Fruit fly (Drosophila melanogaster) whole organism, embryonic: ENCODE measurements around the gene CG10274.

Experiments
- Asciz ChIP-seq: fragments of 200-800 bp; sonication (Bioruptor generic); optimal IDR thresholded peaks from 2 replicates; lab custom pipeline; 2017; ENCODE audit warnings: missing biosample characterization, mild to moderate bottlenecking, missing genetic modification characterization, missing genetic modification reagents
- CG10654 ChIP-seq: fragments of 200-800 bp; sonication (Bioruptor generic); optimal IDR thresholded peaks from 2 replicates; lab custom pipeline; 2016; ENCODE audit warnings: missing biosample characterization, missing genetic modification characterization
- CG11247 ChIP-seq: fragments of 200-800 bp; sonication (Bioruptor generic); IDR thresholded peaks from 2 replicates; pipeline ENCODE4 v1.3.6; 2022; ENCODE audit warnings: missing biosample characterization, missing genetic modification characterization
- CG15696 ChIP-seq: fragments of 200-800 bp; sonication (Bioruptor generic); optimal IDR thresholded peaks from 2 replicates; lab custom pipeline; 2019; ENCODE audit warnings: missing biosample characterization, mild to moderate bottlenecking, missing genetic modification characterization, moderate library complexity
- CG16813 ChIP-seq: fragments of 200-800 bp; sonication (Bioruptor generic); IDR thresholded peaks from 3 replicates; pipeline ENCODE4 v1.3.6; 2022; ENCODE audit warnings: missing biosample characterization, missing genetic modification characterization; ENCODE audit not compliant: partially characterized antibody
- CG16863 ChIP-seq: fragments of 200-800 bp; sonication (Bioruptor generic); optimal IDR thresholded peaks from 3 replicates; lab custom pipeline; 2016; ENCODE audit warnings: missing biosample characterization, missing genetic modification characterization
- CG17802 ChIP-seq: fragments of 200-800 bp; sonication (Bioruptor generic); optimal IDR thresholded peaks from 2 replicates; lab custom pipeline; 2018; ENCODE audit warnings: missing biosample characterization, mild to moderate bottlenecking, missing genetic modification characterization, moderate library complexity
- CG17912 ChIP-seq: fragments of 200-800 bp; sonication (Bioruptor generic); optimal IDR thresholded peaks from 2 replicates; lab custom pipeline; 2018; ENCODE audit warnings: missing biosample characterization, mild to moderate bottlenecking, missing genetic modification characterization
- CG1792 ChIP-seq: fragments of 200-800 bp; sonication (Bioruptor generic); optimal IDR thresholded peaks from 2 replicates; lab custom pipeline; 2016; ENCODE audit warnings: missing biosample characterization, missing genetic modification characterization
- CG2889 ChIP-seq: fragments of 200-800 bp; sonication (Bioruptor generic); IDR thresholded peaks from 3 replicates; pipeline ENCODE4 v1.3.6; 2022; ENCODE audit warnings: missing biosample characterization, missing genetic modification characterization
- CG31388 ChIP-seq: fragments of 200-800 bp; sonication (Bioruptor generic); optimal IDR thresholded peaks from 2 replicates; lab custom pipeline; 2016; ENCODE audit warnings: missing biosample characterization, missing genetic modification characterization
- CG3163 ChIP-seq: fragments of 200-800 bp; sonication (Bioruptor generic); optimal IDR thresholded peaks from 3 replicates; lab custom pipeline; 2016; ENCODE audit warnings: missing biosample characterization, missing genetic modification characterization
- CG3726 ChIP-seq: fragments of 200-800 bp; sonication (Bioruptor generic); IDR thresholded peaks from 3 replicates; pipeline ENCODE4, ENCODE4 v1.3.6; 2022; ENCODE audit warnings: missing biosample characterization, missing genetic modification characterization
- CG4360 ChIP-seq: fragments of 200-800 bp; sonication (Bioruptor generic); IDR thresholded peaks from 2 replicates; pipeline ENCODE4 v1.3.6; 2022; ENCODE audit warnings: missing biosample characterization, missing genetic modification characterization
- CG6254 ChIP-seq: fragments of 200-800 bp; sonication (Bioruptor generic); optimal IDR thresholded peaks from 3 replicates; lab custom pipeline; 2017; ENCODE audit warnings: mild to moderate bottlenecking, missing biosample characterization, missing genetic modification reagents, missing genetic modification characterization
- CG7271 ChIP-seq: fragments of 200-800 bp; sonication (Bioruptor generic); optimal IDR thresholded peaks from 2 replicates; lab custom pipeline; 2018; ENCODE audit warnings: missing biosample characterization, mild to moderate bottlenecking, missing genetic modification characterization, moderate library complexity
- CG7963 ChIP-seq: fragments of 200-800 bp; sonication (Bioruptor generic); IDR thresholded peaks from 3 replicates; pipeline ENCODE4 v1.3.6; 2022; ENCODE audit warnings: missing biosample characterization, missing genetic modification characterization; ENCODE audit not compliant: partially characterized antibody
- CG8281 ChIP-seq: fragments of 200-800 bp; sonication (Bioruptor generic); optimal IDR thresholded peaks from 2 replicates; lab custom pipeline; 2018; ENCODE audit warnings: missing biosample characterization, mild to moderate bottlenecking, missing genetic modification characterization, moderate library complexity
- CG9215 ChIP-seq: fragments of 200-800 bp; sonication (Bioruptor generic); IDR thresholded peaks from 2 replicates; pipeline ENCODE4 v1.3.6; 2022; ENCODE audit warnings: missing biosample characterization, missing genetic modification characterization
- CG9932 ChIP-seq: fragments of 200-800 bp; sonication (Bioruptor generic); IDR thresholded peaks from 2 replicates; pipeline ENCODE4 v1.3.6; 2022; ENCODE audit warnings: missing biosample characterization, missing genetic modification characterization
- CTCF ChIP-seq: fragments of 200-800 bp; sonication (Bioruptor generic); optimal IDR thresholded peaks from 2 replicates; lab custom pipeline; 2017; ENCODE audit warnings: missing biosample characterization, mild to moderate bottlenecking, missing genetic modification characterization, moderate library complexity
- Dip2 ChIP-seq: fragments of 200-800 bp; sonication (Bioruptor generic); IDR thresholded peaks from 2 replicates; pipeline ENCODE4 v1.3.6; 2022; ENCODE audit warnings: missing biosample characterization, missing genetic modification characterization
- E2f2 ChIP-seq: fragments of 200-800 bp; sonication (Bioruptor generic); IDR thresholded peaks from 2 replicates; pipeline ENCODE4 v1.3.6; 2022; ENCODE audit warnings: missing biosample characterization, missing genetic modification characterization
- HLH3B ChIP-seq: fragments of 200-800 bp; sonication (Bioruptor generic); IDR thresholded peaks from 2 replicates; pipeline ENCODE4 v1.3.6; 2022; ENCODE audit warnings: missing biosample characterization, missing genetic modification characterization
- Hmx ChIP-seq: fragments of 200-800 bp; sonication (Bioruptor generic); optimal IDR thresholded peaks from 2 replicates; lab custom pipeline; 2016; ENCODE audit warnings: missing biosample characterization, missing genetic modification characterization
- Hsf ChIP-seq: fragments of 200-800 bp; sonication (Bioruptor generic); optimal IDR thresholded peaks from 3 replicates; lab custom pipeline; 2016; ENCODE audit warnings: missing biosample characterization, missing genetic modification characterization
- Mad ChIP-seq: fragments of 200-800 bp; sonication (Bioruptor generic); optimal IDR thresholded peaks from 2 replicates; lab custom pipeline; 2016; ENCODE audit warnings: missing biosample characterization, missing genetic modification characterization
- Max ChIP-seq: fragments of 200-800 bp; sonication (Bioruptor generic); optimal IDR thresholded peaks from 2 replicates; lab custom pipeline; 2016; ENCODE audit warnings: missing biosample characterization, mild to moderate bottlenecking, missing genetic modification characterization
- Med ChIP-seq: fragments of 200-800 bp; sonication (Bioruptor generic); peaks from one replicate; lab custom pipeline; 2016; ENCODE audit warnings: missing biosample characterization, missing genetic modification characterization, mild to moderate bottlenecking, inconsistent platforms, moderate library complexity
- NC2α ChIP-seq: fragments of 200-800 bp; sonication (Bioruptor generic); optimal IDR thresholded peaks from 2 replicates; lab custom pipeline; 2016; ENCODE audit warnings: missing biosample characterization, missing genetic modification characterization
- NfI ChIP-seq: fragments of 200-800 bp; sonication (Bioruptor generic); optimal IDR thresholded peaks from 3 replicates; lab custom pipeline; 2018; ENCODE audit warnings: missing biosample characterization, mild to moderate bottlenecking, missing genetic modification characterization, moderate library complexity
- Pdp1 ChIP-seq, 2 experiments: fragments of 200-800 bp; sonication (Bioruptor generic); optimal IDR thresholded peaks; 3 replicates each; lab custom pipeline; 2016; ENCODE audit warnings: missing biosample characterization in 2 of 2, missing genetic modification characterization in 2 of 2, mild to moderate bottlenecking in 1 of 2, moderate library complexity in 1 of 2
- Trl ChIP-seq, 3 experiments: fragments of >200 bp in 2 of 3; fragments of 200-800 bp in 1 of 3; sonication (Bioruptor generic) in 1 of 3; optimal IDR thresholded peaks; 2 replicates in 1 of 3; 3 replicates in 2 of 3; lab custom pipeline; 2016 to 2017; ENCODE audit warnings: missing biosample characterization in 1 of 3, missing genetic modification characterization in 1 of 3
- Vsx1 ChIP-seq: fragments of 200-800 bp; sonication (Bioruptor generic); optimal IDR thresholded peaks from 2 replicates; lab custom pipeline; 2017; ENCODE audit warnings: missing biosample characterization, mild to moderate bottlenecking, missing genetic modification characterization, missing genetic modification reagents
- cg ChIP-seq: fragments of 200-800 bp; sonication (Bioruptor generic); optimal IDR thresholded peaks from 3 replicates; lab custom pipeline; 2019; ENCODE audit warnings: missing biosample characterization, mild to moderate bottlenecking, missing genetic modification characterization, moderate library complexity
- croc ChIP-seq: fragments of 200-800 bp; sonication (Bioruptor generic); conservative IDR thresholded peaks from 3 replicates; pipeline ENCODE4 v1.3.6; 2022; ENCODE audit warnings: missing biosample characterization, missing genetic modification characterization
- cwo ChIP-seq: fragments of 200-800 bp; sonication (Bioruptor generic); optimal IDR thresholded peaks from 3 replicates; lab custom pipeline; 2017; ENCODE audit warnings: missing biosample characterization, missing genetic modification characterization, mild to moderate bottlenecking, moderate library complexity, missing genetic modification reagents
- dimm ChIP-seq: fragments of 200-800 bp; sonication (Bioruptor generic); IDR thresholded peaks from 2 replicates; pipeline ENCODE4 v1.3.6; 2022; ENCODE audit warnings: missing biosample characterization, missing genetic modification characterization
- dm ChIP-seq: fragments of 200-800 bp; sonication (Bioruptor generic); optimal IDR thresholded peaks from 3 replicates; lab custom pipeline; 2016; ENCODE audit warnings: missing biosample characterization, missing genetic modification characterization
- fu2 ChIP-seq: fragments of 200-800 bp; sonication (Bioruptor generic); optimal IDR thresholded peaks from 2 replicates; lab custom pipeline; 2016; ENCODE audit warnings: missing biosample characterization, missing genetic modification characterization
- her ChIP-seq: fragments of 200-800 bp; sonication (Bioruptor generic); optimal IDR thresholded peaks from 2 replicates; lab custom pipeline; 2016; ENCODE audit warnings: missing biosample characterization, missing genetic modification characterization
- jumu ChIP-seq: fragments of 200-800 bp; sonication (Bioruptor generic); optimal IDR thresholded peaks from 3 replicates; lab custom pipeline; 2016; ENCODE audit warnings: missing biosample characterization, missing genetic modification characterization
- lmd ChIP-seq: fragments of 200-800 bp; sonication (Bioruptor generic); IDR thresholded peaks from 2 replicates; pipeline ENCODE4 v1.3.6; 2022; ENCODE audit warnings: missing biosample characterization, missing genetic modification characterization
- mam ChIP-seq: fragments of 200-800 bp; sonication (Bioruptor generic); optimal IDR thresholded peaks from 3 replicates; lab custom pipeline; 2016; ENCODE audit warnings: missing biosample characterization, missing genetic modification characterization
- nom ChIP-seq: fragments of 200-800 bp; sonication (Bioruptor generic); optimal IDR thresholded peaks from 2 replicates; lab custom pipeline; 2017; ENCODE audit warnings: missing biosample characterization, missing genetic modification characterization, mild to moderate bottlenecking, moderate library complexity, missing genetic modification reagents
- pum ChIP-seq: fragments of 200-800 bp; sonication (Bioruptor generic); optimal IDR thresholded peaks from 2 replicates; lab custom pipeline; 2016; ENCODE audit warnings: missing biosample characterization, missing genetic modification characterization
- sd ChIP-seq: fragments of 200-800 bp; sonication (Bioruptor generic); optimal IDR thresholded peaks from 3 replicates; lab custom pipeline; 2018; ENCODE audit warnings: missing biosample characterization, mild to moderate bottlenecking, missing genetic modification characterization, moderate library complexity
- tio ChIP-seq: fragments of 200-800 bp; sonication (Bioruptor generic); optimal IDR thresholded peaks from 2 replicates; lab custom pipeline; 2017; ENCODE audit warnings: missing biosample characterization, missing genetic modification characterization, inconsistent platforms
- ttk ChIP-seq: fragments of 200-800 bp; sonication (Bioruptor generic); IDR thresholded peaks from 2 replicates; pipeline ENCODE4 v2.1.2; 2022; ENCODE audit warnings: missing biosample characterization, missing genetic modification characterization
- twi ChIP-seq: fragments of 200-800 bp; optimal IDR thresholded peaks from 2 replicates; lab custom pipeline; 2019; ENCODE audit warnings: missing biosample characterization, mild to moderate bottlenecking, missing genetic modification characterization, moderate library complexity
- zf30C ChIP-seq: fragments of 200-800 bp; sonication (Bioruptor generic); optimal IDR thresholded peaks from 3 replicates; lab custom pipeline; 2018; ENCODE audit warnings: missing biosample characterization, mild to moderate bottlenecking, missing genetic modification characterization

CG10274 gene

DNA sequence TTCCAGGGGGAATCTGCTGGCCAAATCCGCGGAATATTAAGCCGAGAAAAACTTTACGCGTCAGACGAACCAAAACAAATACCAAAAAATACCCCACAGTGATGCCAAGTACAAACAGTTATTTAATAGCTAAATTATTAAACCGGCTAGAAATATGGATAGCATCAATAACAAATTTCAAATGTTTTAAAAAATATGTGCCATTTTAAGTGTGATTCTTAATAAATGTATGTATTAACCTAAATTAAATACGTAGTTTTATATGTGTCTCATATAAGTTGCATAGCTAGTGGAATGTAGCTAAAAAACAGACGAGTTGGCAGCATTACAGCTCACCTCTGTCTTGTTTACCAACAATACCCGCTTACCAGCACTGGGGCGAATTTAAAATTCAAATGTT, at the start of gene CG10274:
TSS of gene CG10274 (minus strand) at position 54 of the 400 bp plus-strand sequence.
- TF ChIP-seq CG3726 (GFP tag; lab: Robert Waterston, UW): no peak
- peak; percentile 35 for TF ChIP-seq NC2α (GFP tag; lab: Kevin White, UChicago)
- TF ChIP-seq Mad: peak; percentile 69
- TF ChIP-seq Hsf (GFP tag; lab: Kevin White, UChicago): peak; percentile 87
- peak; percentile 82 for TF ChIP-seq CG15696 (tag; lab: Kevin White, UChicago)
- TF ChIP-seq CG31388 (GFP tag; lab: Kevin White, UChicago): no peak
- TF ChIP-seq dm: peak; percentile 30
- TF ChIP-seq CG1792: peak; percentile 43
- TF ChIP-seq CG11247 (GFP tag; lab: Robert Waterston, UW): peak; percentile 59; the same call in 1 of the 2 replicates
- no peak for TF ChIP-seq cwo (GFP tag; lab: Kevin White, UChicago)
- TF ChIP-seq jumu (GFP tag; lab: Kevin White, UChicago): peak; percentile 64
- TF ChIP-seq mam (GFP tag; lab: Kevin White, UChicago): peak; percentile 80
- peak; percentile 78 for TF ChIP-seq E2f2 (GFP tag; lab: Robert Waterston, UW)
- no peak for TF ChIP-seq Trl (optimal IDR thresholded peaks at IDR 0.05; lab: Kevin White, UChicago)
- TF ChIP-seq Trl (GFP tag; optimal IDR thresholded peaks at IDR 0.05; lab: Kevin White, UChicago): peak; percentile 71
- peak; percentile 38 for TF ChIP-seq CG17802
- peak; percentile 33 for TF ChIP-seq CG7271 (tag; lab: Kevin White, UChicago)
- peak in 1 of 2 experiments; percentile 67 for TF ChIP-seq Pdp1 (GFP tag; optimal IDR thresholded peaks at IDR 0.05; lab: Kevin White, UChicago)
- TF ChIP-seq croc: peak; percentile 62; the same call in 2 of the 3 replicates
- 0 out of 3 replicates have a peak, but pooled peaks have one; percentile 38 for TF ChIP-seq CG2889 (GFP tag; lab: Robert Waterston, UW)
- TF ChIP-seq HLH3B (GFP tag; lab: Robert Waterston, UW): peak; percentile 65
- TF ChIP-seq CG4360 (GFP tag; lab: Robert Waterston, UW): no peak
- peak; percentile 81 for TF ChIP-seq NfI (GFP tag; lab: Kevin White, UChicago)
- TF ChIP-seq CG9932 (GFP tag; lab: Robert Waterston, UW): peak; percentile 88
- no peak for TF ChIP-seq CG6254
- peak; percentile 93 for TF ChIP-seq Med (GFP tag; lab: Kevin White, UChicago)
- TF ChIP-seq lmd (GFP tag; lab: Robert Waterston, UW): peak; percentile 80
- TF ChIP-seq Hmx (GFP tag; lab: Kevin White, UChicago): no peak
- no peak for TF ChIP-seq CG17912 (GFP tag; lab: Kevin White, UChicago)
- TF ChIP-seq CG3163 (GFP tag; lab: Kevin White, UChicago): peak; percentile 15
- no peak for TF ChIP-seq Dip2 (GFP tag; lab: Robert Waterston, UW)
- TF ChIP-seq zf30C: no peak
- peak; percentile 19; the same call in 1 of the 2 replicates for TF ChIP-seq ttk (GFP tag; lab: Robert Waterston, UW)
- peak; percentile 68 for TF ChIP-seq CG10654 (GFP tag; lab: Kevin White, UChicago)
- no peak for TF ChIP-seq CG8281 (tag; lab: Kevin White, UChicago)
- peak; percentile 98 for TF ChIP-seq sd (tag; lab: Kevin White, UChicago)
- peak; percentile 64 for TF ChIP-seq CG16863 (GFP tag; lab: Kevin White, UChicago)
- no peak for TF ChIP-seq CG16813 (GFP tag; lab: Robert Waterston, UW)
- TF ChIP-seq cg (GFP tag; lab: Kevin White, UChicago): no peak
- no peak for TF ChIP-seq CG7963 (GFP tag; lab: Robert Waterston, UW)
- TF ChIP-seq Vsx1 (GFP tag; lab: Kevin White, UChicago): no peak
- TF ChIP-seq CG9215 (GFP tag; lab: Robert Waterston, UW): peak; percentile 77
- TF ChIP-seq tio (GFP tag; lab: Kevin White, UChicago): no peak
- no peak for TF ChIP-seq nom
- TF ChIP-seq Max (GFP tag; lab: Kevin White, UChicago): peak; percentile 74
- TF ChIP-seq fu2: peak; percentile 71
- TF ChIP-seq CTCF: no peak
- no peak for TF ChIP-seq dimm (GFP tag; lab: Robert Waterston, UW)
- no peak for TF ChIP-seq Asciz (GFP tag; lab: Kevin White, UChicago)
- TF ChIP-seq her (GFP tag; lab: Kevin White, UChicago): peak; percentile 13
- peak; percentile 63 for TF ChIP-seq pum (GFP tag; lab: Kevin White, UChicago)
- TF ChIP-seq twi (tag; lab: Kevin White, UChicago): peak; percentile 70
